Fruit fly (Drosophila melanogaster) whole organism, embryonic: Measurements from ENCODE around the gene CG5071.
A peak's percentile ranks its signal among the peaks of the same experiment; 100 is the strongest.

Experiments
- Atf3 ChIP-seq: fragments of 200-800 bp; sonication (Bioruptor generic); optimal IDR thresholded peaks from 3 replicates; lab custom pipeline; 2016; ENCODE audit warnings: missing biosample characterization, missing genetic modification characterization
- CG10267 ChIP-seq: fragments of 200-800 bp; sonication (Bioruptor generic); optimal IDR thresholded peaks from 2 replicates; lab custom pipeline; 2018; ENCODE audit warnings: missing biosample characterization, mild to moderate bottlenecking, missing genetic modification characterization, moderate library complexity
- CG10565 ChIP-seq: fragments of 200-800 bp; sonication (Bioruptor generic); optimal IDR thresholded peaks from 3 replicates; lab custom pipeline; 2016; ENCODE audit warnings: missing biosample characterization, mild to moderate bottlenecking, missing genetic modification characterization
- CG10979 ChIP-seq: fragments of 200-800 bp; sonication (Bioruptor generic); optimal IDR thresholded peaks from 2 replicates; lab custom pipeline; 2018; ENCODE audit warnings: missing biosample characterization, mild to moderate bottlenecking, missing genetic modification characterization, moderate library complexity
- CG11085 ChIP-seq: fragments of 200-800 bp; sonication (Bioruptor generic); IDR thresholded peaks from 2 replicates; pipeline ENCODE4 v1.3.6; 2022; ENCODE audit warnings: missing biosample characterization, missing genetic modification characterization
- CG1233 ChIP-seq: fragments of 200-800 bp; sonication (Bioruptor generic); optimal IDR thresholded peaks from 4 replicates; lab custom pipeline; 2018; ENCODE audit warnings: missing biosample characterization, mild to moderate bottlenecking, missing genetic modification characterization
- CG12769 ChIP-seq: fragments of 200-800 bp; sonication (Bioruptor generic); optimal IDR thresholded peaks from 2 replicates; lab custom pipeline; 2019; ENCODE audit warnings: missing biosample characterization, mild to moderate bottlenecking, missing genetic modification characterization, moderate library complexity
- CG14965 ChIP-seq: fragments of 200-800 bp; sonication (Bioruptor generic); optimal IDR thresholded peaks from 2 replicates; lab custom pipeline; 2016; ENCODE audit warnings: missing biosample characterization, missing genetic modification characterization, borderline replicate concordance
- CG15514 ChIP-seq: fragments of 200-800 bp; sonication (Bioruptor generic); optimal IDR thresholded peaks from 3 replicates; lab custom pipeline; 2017; ENCODE audit warnings: missing biosample characterization, missing genetic modification characterization, mild to moderate bottlenecking, moderate library complexity, missing genetic modification reagents
- CG2120 ChIP-seq: fragments of 200-800 bp; sonication (Bioruptor generic); optimal IDR thresholded peaks from 3 replicates; lab custom pipeline; 2016; ENCODE audit warnings: missing biosample characterization, missing genetic modification characterization
- CG2129 ChIP-seq: fragments of 200-800 bp; sonication (Bioruptor generic); IDR thresholded peaks from 2 replicates; pipeline ENCODE4 v1.3.6; 2022; ENCODE audit warnings: missing biosample characterization, missing genetic modification characterization; ENCODE audit not compliant: partially characterized antibody
- CG30431 ChIP-seq: fragments of 200-800 bp; sonication (Bioruptor generic); optimal IDR thresholded peaks from 2 replicates; lab custom pipeline; 2017; ENCODE audit warnings: missing biosample characterization, missing genetic modification characterization
- CG33213 ChIP-seq: fragments of 200-800 bp; sonication (Bioruptor generic); optimal IDR thresholded peaks from 3 replicates; lab custom pipeline; 2016; ENCODE audit warnings: missing biosample characterization, missing genetic modification characterization
- CG3407 ChIP-seq: fragments of 200-800 bp; sonication (Bioruptor generic); optimal IDR thresholded peaks from 2 replicates; lab custom pipeline; 2018; ENCODE audit warnings: missing biosample characterization, mild to moderate bottlenecking, missing genetic modification characterization
- CG34422 ChIP-seq: fragments of 200-800 bp; sonication (Bioruptor generic); IDR thresholded peaks from 3 replicates; pipeline ENCODE4 v1.3.6; 2022; ENCODE audit warnings: missing biosample characterization, missing genetic modification characterization
- CG5953 ChIP-seq: fragments of 200-800 bp; sonication (Bioruptor generic); IDR thresholded peaks from 2 replicates; pipeline ENCODE4 v1.3.6; 2022; ENCODE audit warnings: missing biosample characterization, missing genetic modification characterization
- CG7987 ChIP-seq: fragments of 200-800 bp; sonication (Bioruptor generic); optimal IDR thresholded peaks from 2 replicates; lab custom pipeline; 2018; ENCODE audit warnings: missing biosample characterization, mild to moderate bottlenecking, missing genetic modification characterization, moderate library complexity
- CG8944 ChIP-seq: fragments of 200-800 bp; sonication (Bioruptor generic); optimal IDR thresholded peaks from 3 replicates; lab custom pipeline; 2016; ENCODE audit warnings: missing biosample characterization, missing genetic modification characterization
- CG9817 ChIP-seq: fragments of 200-800 bp; sonication (Bioruptor generic); optimal IDR thresholded peaks from 2 replicates; lab custom pipeline; 2018; ENCODE audit warnings: missing biosample characterization, mild to moderate bottlenecking, missing genetic modification characterization, moderate library complexity
- CoRest ChIP-seq: fragments of 200-800 bp; sonication (Bioruptor generic); optimal IDR thresholded peaks from 3 replicates; lab custom pipeline; 2018; ENCODE audit warnings: missing biosample characterization, mild to moderate bottlenecking, missing genetic modification characterization, moderate library complexity
- D19B ChIP-seq: fragments of 200-800 bp; sonication (Bioruptor generic); optimal IDR thresholded peaks from 2 replicates; lab custom pipeline; 2017; ENCODE audit warnings: missing biosample characterization, mild to moderate bottlenecking, missing genetic modification characterization
- E2f1 ChIP-seq: fragments of 200-800 bp; sonication (Bioruptor generic); IDR thresholded peaks from 2 replicates; pipeline ENCODE4 v1.3.6; 2022; ENCODE audit warnings: missing biosample characterization, missing genetic modification characterization
- Elba2 ChIP-seq: fragments of 200-800 bp; sonication (Bioruptor generic); optimal IDR thresholded peaks from 3 replicates; lab custom pipeline; 2016; ENCODE audit warnings: missing biosample characterization, missing genetic modification characterization
- HLHmδ ChIP-seq: fragments of 200-800 bp; sonication (Bioruptor generic); optimal IDR thresholded peaks from 2 replicates; lab custom pipeline; 2018; ENCODE audit warnings: missing biosample characterization, mild to moderate bottlenecking, missing genetic modification characterization, moderate library complexity
- Lpt ChIP-seq: fragments of >200 bp; optimal IDR thresholded peaks from 2 replicates; lab custom pipeline; 2018; ENCODE audit warnings: missing biosample characterization, missing genetic modification characterization
- PHDP ChIP-seq: fragments of 200-800 bp; sonication (Bioruptor generic); optimal IDR thresholded peaks from 3 replicates; lab custom pipeline; 2018; ENCODE audit warnings: missing biosample characterization, mild to moderate bottlenecking, missing genetic modification characterization, moderate library complexity
- Side ChIP-seq: fragments of 200-800 bp; sonication (Bioruptor generic); optimal IDR thresholded peaks from 2 replicates; lab custom pipeline; 2016; ENCODE audit warnings: missing biosample characterization, missing genetic modification characterization
- Six4 ChIP-seq: fragments of 200-800 bp; sonication (Bioruptor generic); optimal IDR thresholded peaks from 2 replicates; lab custom pipeline; 2016; ENCODE audit warnings: missing biosample characterization, missing genetic modification characterization
- Vsx1 ChIP-seq: fragments of 200-800 bp; sonication (Bioruptor generic); optimal IDR thresholded peaks from 2 replicates; lab custom pipeline; 2017; ENCODE audit warnings: missing biosample characterization, mild to moderate bottlenecking, missing genetic modification characterization, missing genetic modification reagents
- Xbp1 ChIP-seq: fragments of 200-800 bp; sonication (Bioruptor generic); optimal IDR thresholded peaks from 3 replicates; lab custom pipeline; 2016; ENCODE audit warnings: missing biosample characterization, mild to moderate bottlenecking, missing genetic modification characterization
- ac ChIP-seq: fragments of 200-800 bp; sonication (Bioruptor generic); optimal IDR thresholded peaks from 3 replicates; lab custom pipeline; 2017; ENCODE audit warnings: missing biosample characterization, mild to moderate bottlenecking, missing genetic modification characterization
- bowl ChIP-seq: fragments of 200-800 bp; sonication (Bioruptor generic); IDR thresholded peaks from 2 replicates; pipeline ENCODE4 v1.3.6; 2022; ENCODE audit warnings: missing biosample characterization, missing genetic modification characterization
- cg ChIP-seq: fragments of 200-800 bp; sonication (Bioruptor generic); optimal IDR thresholded peaks from 3 replicates; lab custom pipeline; 2019; ENCODE audit warnings: missing biosample characterization, mild to moderate bottlenecking, missing genetic modification characterization, moderate library complexity
- chinmo ChIP-seq: fragments of 200-800 bp; sonication (Bioruptor generic); IDR thresholded peaks from 4 replicates; pipeline ENCODE4 v1.3.6; 2022; ENCODE audit warnings: missing biosample characterization, missing genetic modification characterization; ENCODE audit not compliant: partially characterized antibody
- corto ChIP-seq: fragments of 200-800 bp; sonication (Bioruptor generic); optimal IDR thresholded peaks from 2 replicates; lab custom pipeline; 2016; ENCODE audit warnings: missing biosample characterization, mild to moderate bottlenecking, missing genetic modification characterization, moderate library complexity
- dm ChIP-seq: fragments of 200-800 bp; sonication (Bioruptor generic); optimal IDR thresholded peaks from 3 replicates; lab custom pipeline; 2016; ENCODE audit warnings: missing biosample characterization, missing genetic modification characterization
- gem ChIP-seq: fragments of 200-800 bp; sonication (Bioruptor generic); optimal IDR thresholded peaks from 2 replicates; lab custom pipeline; 2019; ENCODE audit warnings: missing biosample characterization, mild to moderate bottlenecking, missing genetic modification characterization, moderate library complexity
- grn ChIP-seq: fragments of 200-800 bp; sonication (Bioruptor generic); optimal IDR thresholded peaks from 3 replicates; lab custom pipeline; 2017; ENCODE audit warnings: missing biosample characterization, missing genetic modification characterization
- gt ChIP-seq: fragments of 200-800 bp; sonication (Bioruptor generic); IDR thresholded peaks from 2 replicates; pipeline ENCODE4 v1.3.6; 2022; ENCODE audit warnings: missing biosample characterization, missing genetic modification characterization
- jing ChIP-seq: fragments of 200-800 bp; sonication (Bioruptor generic); optimal IDR thresholded peaks from 2 replicates; lab custom pipeline; 2018; ENCODE audit warnings: missing biosample characterization, mild to moderate bottlenecking, missing genetic modification characterization
- mld ChIP-seq: fragments of 200-800 bp; sonication (Bioruptor generic); IDR thresholded peaks from 3 replicates; pipeline ENCODE4 v1.3.6; 2022; ENCODE audit warnings: missing biosample characterization, missing genetic modification characterization; ENCODE audit not compliant: partially characterized antibody
- pb ChIP-seq: fragments of 200-800 bp; sonication (Bioruptor generic); optimal IDR thresholded peaks from 3 replicates; lab custom pipeline; 2016; ENCODE audit warnings: missing biosample characterization, missing genetic modification characterization
- pros ChIP-seq: fragments of 200-800 bp; sonication (Bioruptor generic); optimal IDR thresholded peaks from 3 replicates; lab custom pipeline; 2019; ENCODE audit warnings: missing biosample characterization, mild to moderate bottlenecking, missing genetic modification characterization, moderate library complexity
- repo ChIP-seq: fragments of 200-800 bp; sonication (Bioruptor generic); optimal IDR thresholded peaks from 2 replicates; lab custom pipeline; 2016; ENCODE audit warnings: missing biosample characterization, missing genetic modification characterization
- row ChIP-seq: fragments of 200-800 bp; sonication (Bioruptor generic); IDR thresholded peaks from 3 replicates; pipeline ENCODE4 v1.3.6; 2022; ENCODE audit warnings: missing biosample characterization, missing genetic modification characterization
- sim ChIP-seq: fragments of 200-800 bp; sonication (Bioruptor generic); IDR thresholded peaks from 2 replicates; pipeline ENCODE4 v1.3.6; 2022; ENCODE audit warnings: missing biosample characterization, missing genetic modification characterization
- slou ChIP-seq: fragments of 200-800 bp; sonication (Bioruptor generic); optimal IDR thresholded peaks from 3 replicates; lab custom pipeline; 2016; ENCODE audit warnings: missing biosample characterization, missing genetic modification characterization
- sug ChIP-seq: fragments of 200-800 bp; optimal IDR thresholded peaks from 2 replicates; lab custom pipeline; 2019; ENCODE audit warnings: missing biosample characterization, mild to moderate bottlenecking, missing genetic modification characterization, moderate library complexity
- vfl ChIP-seq: fragments of 200-800 bp; sonication (Bioruptor generic); optimal IDR thresholded peaks from 2 replicates; lab custom pipeline; 2016; ENCODE audit warnings: missing biosample characterization, missing genetic modification characterization
- yki ChIP-seq: fragments of >200 bp; optimal IDR thresholded peaks from 3 replicates; lab custom pipeline; 2018
- zfh2 ChIP-seq: fragments of 200-800 bp; sonication (Bioruptor generic); optimal IDR thresholded peaks from 2 replicates; lab custom pipeline; 2016; ENCODE audit warnings: missing biosample characterization, missing genetic modification characterization

CG5071 gene

DNA sequence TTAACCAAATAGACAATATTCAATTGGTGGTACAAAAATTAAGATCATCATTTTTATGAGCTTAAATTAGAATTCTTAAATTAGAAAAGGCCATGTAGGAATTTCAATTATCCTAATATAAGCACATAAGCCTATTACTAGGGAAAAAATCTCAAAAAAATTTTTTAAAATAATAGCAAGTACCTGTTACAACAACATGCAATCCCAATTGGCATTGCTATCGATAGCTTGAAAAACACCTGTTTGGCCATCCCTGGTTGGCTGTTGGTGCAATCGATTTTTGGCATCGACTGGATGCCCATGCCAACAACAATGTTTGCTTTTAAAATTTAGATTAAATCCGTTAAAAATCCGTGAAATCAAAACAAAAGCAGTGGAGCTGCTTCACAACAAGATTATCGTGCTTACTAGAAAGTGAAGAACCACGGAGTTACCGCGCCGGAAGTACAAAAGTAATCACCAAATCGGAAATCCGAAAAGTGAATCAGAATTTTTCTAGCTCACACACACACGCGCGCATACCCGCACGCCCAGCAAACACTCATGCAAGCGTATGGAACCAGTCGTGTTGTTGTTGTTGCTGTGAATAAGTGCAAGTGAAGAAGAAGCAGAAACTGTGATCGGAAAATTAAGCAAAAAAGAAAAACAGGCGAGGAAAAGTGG lies 43.4 kb downstream of the CG5071 start, which contains the start of gene RASSF8 (continued):
- no peak for TF ChIP-seq Atf3 (GFP tag; lab: Kevin White, UChicago)
- no peak for TF ChIP-seq CG12769
- peak; percentile 22 for TF ChIP-seq CG8944 (GFP tag; lab: Kevin White, UChicago)
- no peak for TF ChIP-seq vfl (GFP tag; lab: Kevin White, UChicago)
- peak; percentile 67 for TF ChIP-seq CG2120 (GFP tag; lab: Kevin White, UChicago)
- TF ChIP-seq PHDP (tag; lab: Kevin White, UChicago), result peak; percentile 12
- TF ChIP-seq D19B, result no peak
- peak; percentile 57 for TF ChIP-seq CoRest
- TF ChIP-seq Vsx1 (GFP tag; lab: Kevin White, UChicago), result no peak
- TF ChIP-seq slou (GFP tag; lab: Kevin White, UChicago), result no peak
- no peak for TF ChIP-seq sim (GFP tag; lab: Robert Waterston, UW)
- TF ChIP-seq row (GFP tag; lab: Robert Waterston, UW), result peak; percentile 82
- TF ChIP-seq Lpt (GFP tag; lab: Kevin White, UChicago), result no peak
- no peak for TF ChIP-seq repo (GFP tag; lab: Kevin White, UChicago)
- peak; percentile 29 for TF ChIP-seq CG9817 (tag; lab: Kevin White, UChicago)
- TF ChIP-seq mld (GFP tag; lab: Robert Waterston, UW), result 0 out of 3 replicates have a peak, but pooled peaks have one; percentile 14
- TF ChIP-seq dm (GFP tag; lab: Kevin White, UChicago), result peak; percentile 25
- no peak for TF ChIP-seq pb (GFP tag; lab: Kevin White, UChicago)
- no peak for TF ChIP-seq ac (GFP tag; lab: Kevin White, UChicago)
- no peak for TF ChIP-seq CG34422 (GFP tag; lab: Robert Waterston, UW)
- TF ChIP-seq HLHmδ (GFP tag; lab: Kevin White, UChicago), result no peak
- peak; percentile 53 for TF ChIP-seq zfh2
- no peak for TF ChIP-seq bowl (GFP tag; lab: Robert Waterston, UW)
- peak; percentile 31 for TF ChIP-seq gem
- TF ChIP-seq pros (GFP tag; lab: Kevin White, UChicago), result no peak
- peak; percentile 95 for TF ChIP-seq CG15514
- no peak for TF ChIP-seq CG7987
- TF ChIP-seq CG10565, result no peak
- TF ChIP-seq CG30431 (GFP tag; lab: Kevin White, UChicago), result no peak
- no peak for TF ChIP-seq grn
- no peak for TF ChIP-seq yki
- peak; percentile 38 for TF ChIP-seq sug (tag; lab: Kevin White, UChicago)
- TF ChIP-seq E2f1, result no peak
- no peak for TF ChIP-seq CG10979
- peak; percentile 94 for TF ChIP-seq cg
- no peak for TF ChIP-seq CG33213 (GFP tag; lab: Kevin White, UChicago)
- no peak for TF ChIP-seq CG5953 (GFP tag; lab: Robert Waterston, UW)
- TF ChIP-seq Six4 (GFP tag; lab: Kevin White, UChicago), result no peak
- TF ChIP-seq corto (GFP tag; lab: Kevin White, UChicago), result no peak
- no peak for TF ChIP-seq gt
- TF ChIP-seq CG11085 (GFP tag; lab: Robert Waterston, UW), result no peak
- no peak for TF ChIP-seq CG14965 (GFP tag; lab: Kevin White, UChicago)
- TF ChIP-seq CG3407 (GFP tag; lab: Kevin White, UChicago), result no peak
- TF ChIP-seq Xbp1 (GFP tag; lab: Kevin White, UChicago), result peak; percentile 44
- no peak for TF ChIP-seq CG10267 (tag; lab: Kevin White, UChicago)
- TF ChIP-seq chinmo, result peak; percentile 90
- TF ChIP-seq CG1233 (GFP tag; lab: Kevin White, UChicago), result peak; percentile 7
- TF ChIP-seq CG2129 (GFP tag; lab: Robert Waterston, UW), result no peak
- TF ChIP-seq jing (GFP tag; lab: Kevin White, UChicago), result no peak
- TF ChIP-seq Side (GFP tag; lab: Kevin White, UChicago), result peak; percentile 9
- peak; percentile 20 for TF ChIP-seq Elba2 (GFP tag; lab: Kevin White, UChicago)
